Worm (Caenorhabditis elegans): ENCODE data around the gene Y58A7A.4.

DNA sequence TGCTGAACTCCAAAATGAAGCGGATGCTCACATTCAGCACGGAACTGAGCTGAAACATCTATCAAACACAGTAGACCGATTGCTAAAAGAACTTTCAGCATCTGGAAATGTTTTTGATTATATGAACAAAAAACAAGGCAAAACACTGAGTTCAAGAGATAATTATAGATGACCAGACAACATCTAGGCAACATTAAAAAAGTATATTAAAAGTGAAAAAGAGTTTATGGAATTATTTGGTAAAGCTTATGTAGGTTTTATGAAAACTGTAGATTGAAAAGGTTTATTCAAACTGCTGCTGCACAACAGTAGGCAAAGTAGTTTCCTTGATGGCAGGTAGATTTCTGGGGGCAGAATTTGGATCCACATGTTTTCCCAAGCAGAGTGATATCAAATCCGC is 48.4 kb downstream of the Y58A7A.4 start, which contains the start of gene K11D12.7:
- TF ChIP-seq nhr-6 (tag; optimal IDR thresholded peaks at IDR 0.05): no peak
- no peak for TF ChIP-seq ceh-16 (tag; optimal IDR thresholded peaks at IDR 0.05)
- no peak for TF ChIP-seq unc-62 (GFP tag; optimal IDR thresholded peaks at IDR 0.05)
- no peak for TF ChIP-seq elt-1 (tag; optimal IDR thresholded peaks at IDR 0.05)
- no peak for TF ChIP-seq sma-3 (GFP tag; optimal IDR thresholded peaks at IDR 0.05)
- TF ChIP-seq R02D3.7 (tag; optimal IDR thresholded peaks at IDR 0.05): no peak
- no peak for TF ChIP-seq nhr-10 (tag; optimal IDR thresholded peaks at IDR 0.05)
- no peak for TF ChIP-seq nhr-237 (tag; optimal IDR thresholded peaks at IDR 0.05)
- TF ChIP-seq dmd-4 (tag; optimal IDR thresholded peaks at IDR 0.05): no peak

Data from whole organism, L2 larva.